Fruit fly (Drosophila melanogaster): ENCODE measurements around the gene Anp.

DNA sequence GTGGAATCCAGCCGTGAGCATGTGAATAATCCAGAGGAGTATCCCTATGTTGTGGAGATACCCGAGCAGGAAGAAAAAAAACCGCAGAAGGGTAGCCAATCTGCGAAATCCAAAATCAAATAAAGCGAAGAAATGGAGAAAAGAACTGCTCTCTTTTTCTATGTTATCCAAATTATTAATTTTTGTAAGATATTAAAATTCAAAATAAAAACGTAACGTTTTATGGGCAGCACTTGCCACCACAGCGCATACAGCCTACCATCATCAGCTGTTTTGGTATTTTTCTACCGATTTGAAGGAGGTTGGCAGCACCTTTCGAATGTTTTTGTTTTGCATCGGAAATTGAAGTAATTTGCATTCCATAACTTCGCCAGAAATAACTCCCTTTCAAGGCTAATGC is 29.8 kb upstream of the Anp start, which contains the start of gene Bet5:
- TF ChIP-seq CG11696 (GFP tag; IDR thresholded peaks at IDR 0.05) (no peak), CG31388 (GFP tag; optimal IDR thresholded peaks at IDR 0.05) (no peak), sc (optimal IDR thresholded peaks at IDR 0.05) (no peak), sc (GFP tag; optimal IDR thresholded peaks at IDR 0.05) (no peak), CG8089 (GFP tag; optimal IDR thresholded peaks at IDR 0.05) (no peak), CG31441 (GFP tag; IDR thresholded peaks at IDR 0.05) (no peak), CG13775 (GFP tag; optimal IDR thresholded peaks at IDR 0.05) (no peak), tap (tag; optimal IDR thresholded peaks at IDR 0.05) (no peak), PHDP (tag; optimal IDR thresholded peaks at IDR 0.05) (no peak), rib (GFP tag; IDR thresholded peaks at IDR 0.05) (no peak)
